Fruit fly (Drosophila melanogaster): ENCODE results near the gene CG14891.

Gene CG14891

DNA sequence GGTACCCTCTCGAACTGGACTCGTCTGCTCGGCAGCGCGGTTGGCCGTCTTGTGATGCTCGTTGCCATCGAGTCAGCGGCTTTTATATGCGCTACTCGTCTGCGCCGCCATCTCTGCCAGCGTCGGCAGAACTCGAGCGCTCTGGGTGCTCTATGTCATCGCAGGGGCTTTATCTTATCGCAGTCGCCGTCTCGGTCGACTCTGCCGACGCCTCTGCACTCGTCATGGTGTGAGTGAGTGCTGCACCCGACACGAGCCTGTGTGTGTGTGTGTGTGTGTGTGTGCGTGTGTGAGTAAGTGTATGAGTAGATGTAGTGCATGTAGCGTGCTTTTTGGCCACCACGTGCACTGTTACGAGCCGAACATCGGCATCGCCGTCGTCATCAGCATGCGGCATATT, 12.3 kb downstream of the CG14891 start, which contains the start of gene Scp2 (continued):
- TF ChIP-seq zen (tag; optimal IDR thresholded peaks at IDR 0.05) = no peak
- TF ChIP-seq tll (GFP tag; optimal IDR thresholded peaks at IDR 0.05) = no peak
- TF ChIP-seq Trl (optimal IDR thresholded peaks at IDR 0.05) = no peak
- no peak for TF ChIP-seq Trl (GFP tag; optimal IDR thresholded peaks at IDR 0.05)

DNA sequence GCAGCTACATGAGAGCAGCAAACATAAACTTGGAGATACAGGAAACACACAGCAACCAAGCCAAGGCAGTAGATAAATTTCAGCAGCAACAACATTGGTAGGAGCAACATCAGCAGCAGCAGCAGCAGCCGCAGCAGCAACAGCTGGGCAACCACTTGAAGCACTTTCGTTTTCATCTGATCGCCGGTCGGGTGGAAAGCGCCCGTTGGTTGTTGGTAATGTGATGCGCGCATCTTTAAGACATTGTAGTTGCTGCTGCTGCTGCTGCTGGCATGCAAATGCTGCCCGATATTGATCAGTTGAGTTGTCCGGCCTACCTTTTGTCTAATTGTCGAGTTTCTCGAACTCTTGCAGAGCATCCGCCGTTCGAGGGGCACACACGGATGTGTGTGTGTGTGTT, 20.1 kb downstream of the CG14891 start:
- no peak for TF ChIP-seq nau (GFP tag; optimal IDR thresholded peaks at IDR 0.05)
- TF ChIP-seq kni (GFP tag; optimal IDR thresholded peaks at IDR 0.05) = no peak
- no peak for TF ChIP-seq CG10147 (GFP tag; optimal IDR thresholded peaks at IDR 0.05)
- peak; percentile 80 for TF ChIP-seq Blimp-1 (GFP tag; optimal IDR thresholded peaks at IDR 0.05)
- TF ChIP-seq CG13624 (GFP tag; optimal IDR thresholded peaks at IDR 0.05) = no peak
- no peak for TF ChIP-seq Dref (GFP tag; IDR thresholded peaks at IDR 0.05)
- TF ChIP-seq CG11398 (GFP tag; optimal IDR thresholded peaks at IDR 0.05) = no peak

DNA sequence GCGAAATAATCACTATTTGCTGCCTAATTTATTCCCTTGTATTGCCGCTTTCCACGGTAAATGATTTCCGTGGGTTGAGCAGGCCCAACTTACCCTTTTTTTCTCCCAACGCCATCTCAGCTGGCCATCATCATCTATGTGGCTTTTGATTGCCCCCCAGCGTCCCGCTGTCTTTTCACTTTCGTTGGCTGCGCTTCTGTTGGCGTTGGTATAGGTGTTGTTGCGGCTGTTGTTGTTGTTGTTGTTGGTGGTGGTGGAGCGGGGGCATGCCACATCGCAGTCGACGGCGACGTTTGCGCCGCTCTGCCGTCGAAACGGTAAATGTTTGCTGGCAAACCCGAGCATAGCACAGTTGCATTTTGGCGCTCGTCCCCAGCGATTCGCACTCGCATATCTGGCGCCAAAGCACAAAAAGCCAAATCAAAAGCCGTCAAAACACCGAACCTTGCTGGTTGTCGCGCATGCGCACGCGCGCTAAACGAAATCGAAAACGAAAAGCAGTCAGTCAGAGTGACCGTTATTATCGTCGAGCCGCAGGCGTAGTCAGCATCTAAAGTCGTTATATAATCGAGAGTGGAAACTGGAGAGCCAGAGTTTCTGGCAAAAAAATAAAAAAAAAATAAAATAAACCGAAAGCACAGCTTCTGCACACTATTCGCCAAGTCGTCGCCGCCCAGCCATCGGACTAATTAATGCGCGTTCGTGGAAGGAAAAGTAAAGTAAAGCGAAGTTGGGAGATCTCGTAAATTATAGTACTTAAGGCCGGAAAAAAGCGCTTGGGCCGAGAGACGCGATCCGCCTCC, 22.9 kb downstream of the CG14891 start, which contains the start of gene CG14892:
Gene CG14892 (plus strand): TSS at position 359 of the 803 bp plus-strand sequence.
- TF ChIP-seq Hr39 (optimal IDR thresholded peaks at IDR 0.05) = peak; percentile 94
- TF ChIP-seq sr (GFP tag; IDR thresholded peaks at IDR 0.05) = 0 out of 3 replicates have a peak, but pooled peaks have one; percentile 28
- TF ChIP-seq Pdp1 (GFP tag; optimal IDR thresholded peaks at IDR 0.05) = peak in 1 of 2 experiments; percentile 82
- peak; percentile 58 for TF ChIP-seq Ets65A (GFP tag)
- TF ChIP-seq Aef1 (GFP tag; IDR thresholded peaks at IDR 0.05) = no peak
- TF ChIP-seq repo (GFP tag; optimal IDR thresholded peaks at IDR 0.05) = no peak
- peak; percentile 96 for TF ChIP-seq Blimp-1 (GFP tag; optimal IDR thresholded peaks at IDR 0.05)
- TF ChIP-seq pan (optimal IDR thresholded peaks at IDR 0.05) = no peak
- TF ChIP-seq pan (GFP tag; optimal IDR thresholded peaks at IDR 0.05 in 1 of 2, IDR thresholded peaks at IDR 0.05 in 1 of 2) = peak in 1 of 2 experiments; percentile 22
- peak; percentile 23; the same call in 1 of the 2 replicates for TF ChIP-seq crol (GFP tag; IDR thresholded peaks at IDR 0.05)
- peak; percentile 22; the same call in 1 of the 2 replicates for TF ChIP-seq CG9215 (GFP tag; IDR thresholded peaks at IDR 0.05)
- TF ChIP-seq wek (GFP tag; optimal IDR thresholded peaks at IDR 0.05) = no peak
- 0 out of 2 replicates have a peak, but pooled peaks have one; percentile 11 for TF ChIP-seq CG9932 (GFP tag; IDR thresholded peaks at IDR 0.05)
- peak; percentile 78 for TF ChIP-seq CG4360 (GFP tag; IDR thresholded peaks at IDR 0.05)

DNA sequence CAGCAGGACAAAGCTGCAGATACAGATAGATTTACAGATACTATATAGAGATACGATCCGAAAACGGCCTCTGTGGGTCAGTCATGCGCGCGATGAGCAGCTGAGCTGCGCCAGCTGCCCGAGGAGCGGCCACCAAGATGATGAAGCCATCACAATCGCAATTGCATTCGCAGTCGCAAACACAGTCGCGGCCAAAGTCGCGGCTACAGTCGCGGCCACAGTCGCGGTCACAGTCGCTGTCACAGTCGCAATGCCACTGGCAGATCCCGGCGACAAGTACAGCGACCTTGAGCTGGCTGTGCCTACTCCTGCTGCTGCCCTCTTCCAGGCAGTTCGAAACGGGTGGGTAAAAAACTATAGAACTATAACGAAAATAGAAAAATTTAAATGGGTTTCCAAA, 23.6 kb downstream of the CG14891 start:
- TF ChIP-seq CG15073 (GFP tag; optimal IDR thresholded peaks at IDR 0.05) (peak; percentile 99), CG13775 (GFP tag; optimal IDR thresholded peaks at IDR 0.05) (no peak), gsb (GFP tag; IDR thresholded peaks at IDR 0.05) (peak; percentile 14; the same call in 1 of the 2 replicates), Oaz (GFP tag; IDR thresholded peaks at IDR 0.05) (no peak), prd (optimal IDR thresholded peaks at IDR 0.05) (no peak), prd (GFP tag; IDR thresholded peaks at IDR 0.05) (0 out of 3 replicates have a peak, but pooled peaks have one; percentile 18), h (optimal IDR thresholded peaks at IDR 0.05) (peak; percentile 66), Ets65A (GFP tag) (peak; percentile 36), CG16863 (GFP tag; optimal IDR thresholded peaks at IDR 0.05) (no peak)

DNA sequence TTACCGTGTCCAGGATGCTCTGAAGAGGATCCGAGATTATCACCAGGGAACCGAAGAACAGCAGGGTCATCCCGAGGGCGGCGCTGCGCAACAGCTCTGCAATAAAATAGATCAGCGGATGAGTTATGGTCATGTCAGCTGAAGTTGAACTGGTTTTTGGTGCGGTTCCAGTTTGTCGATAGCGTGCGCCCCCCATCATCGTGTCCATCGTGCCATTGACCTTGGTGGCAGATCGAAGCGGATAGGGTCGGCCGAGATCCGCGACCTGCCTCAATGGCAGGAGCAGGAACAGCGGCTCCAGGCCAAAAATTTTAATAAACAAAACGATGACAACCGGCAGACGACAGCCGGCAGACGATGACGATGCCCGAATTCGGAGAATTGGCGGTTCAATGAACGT, 28.3 kb downstream of the CG14891 start:
- no peak for TF ChIP-seq CG2202 (tag; optimal IDR thresholded peaks at IDR 0.05)
- no peak for TF ChIP-seq wek (GFP tag; optimal IDR thresholded peaks at IDR 0.05)

All from whole organism, embryonic.